Worm (Caenorhabditis elegans) whole organism, L4 larva: Measurements from ENCODE around the gene mrt-2.

Experiments
- D1046.2 ChIP-seq: fragments of 200-800 bp; sonication (Bioruptor generic); IDR thresholded peaks from 2 replicates; pipeline ENCODE4 v1.3.6; 2022; ENCODE audit warnings: missing genetic modification characterization, missing compliant biosample characterization
- F10B5.3 ChIP-seq: sonication (generic microtip); optimal IDR thresholded peaks from 2 replicates; lab custom pipeline; 2016; ENCODE audit warnings: mild to moderate bottlenecking, missing genetic modification characterization, missing compliant biosample characterization
- F37D6.2 ChIP-seq: sonication (generic microtip); optimal IDR thresholded peaks from 2 replicates; lab custom pipeline; 2016; ENCODE audit warnings: mild to moderate bottlenecking, missing genetic modification characterization, missing compliant biosample characterization
- F49E8.2 ChIP-seq: sonication (generic microtip); optimal IDR thresholded peaks from 2 replicates; lab custom pipeline; 2016; ENCODE audit warnings: missing compliant biosample characterization, mild to moderate bottlenecking, missing genetic modification characterization, borderline replicate concordance
- T26A8.4 ChIP-seq: fragments of 200-800 bp; sonication (Bioruptor generic); IDR thresholded peaks from 2 replicates; pipeline ENCODE4 v1.3.6; 2022; ENCODE audit warnings: missing genetic modification characterization, missing compliant biosample characterization
- ZK546.5 ChIP-seq, 2 experiments: sonication (generic microtip); optimal IDR thresholded peaks; 2 replicates each; lab custom pipeline; 2017; ENCODE audit warnings: missing biosample characterization in 2 of 2, missing genetic modification characterization in 2 of 2
- ama-1 ChIP-seq: fragments of 150-350 bp; optimal IDR thresholded peaks from 2 replicates; lab custom pipeline; 2014; ENCODE audit warnings: inconsistent platforms, mixed read lengths
- ceh-32 ChIP-seq: sonication (generic microtip); optimal IDR thresholded peaks from 2 replicates; lab custom pipeline; 2016; ENCODE audit warnings: mild to moderate bottlenecking, missing genetic modification characterization, missing compliant biosample characterization; ENCODE audit not compliant: poor library complexity
- ceh-62 ChIP-seq: sonication (generic microtip); optimal IDR thresholded peaks from 2 replicates; lab custom pipeline; 2017; ENCODE audit warnings: missing biosample characterization, missing genetic modification characterization
- ces-1 ChIP-seq: fragments of 150-350 bp; sonication (generic microtip); optimal IDR thresholded peaks from 4 replicates; lab custom pipeline; 2014; ENCODE audit warnings: missing biosample characterization, missing genetic modification reagents, missing genetic modification characterization
- cey-2 ChIP-seq: sonication (generic microtip); optimal IDR thresholded peaks from 3 replicates; lab custom pipeline; 2017; ENCODE audit warnings: missing genetic modification characterization, mild to moderate bottlenecking, missing compliant biosample characterization, antibody characterized with exemption, borderline replicate concordance; ENCODE audit not compliant: insufficient read depth
- daf-16 ChIP-seq, 3 experiments: sonication (generic microtip); optimal IDR thresholded peaks; 2 replicates each; lab custom pipeline; 2016 to 2017; ENCODE audit warnings: missing genetic modification characterization in 3 of 3, missing genetic modification reagents in 3 of 3, mild to moderate bottlenecking in 2 of 3, missing compliant biosample characterization in 2 of 3, missing biosample characterization in 1 of 3, moderate library complexity in 1 of 3
- daf-19 ChIP-seq: fragments of 200-800 bp; sonication (Bioruptor generic); conservative IDR thresholded peaks from 2 replicates; pipeline ENCODE4 v1.3.6; 2022; ENCODE audit warnings: missing genetic modification characterization, missing compliant biosample characterization
- dpl-1 ChIP-seq: fragments of 150-350 bp; optimal IDR thresholded peaks from 2 replicates; lab custom pipeline; 2014; ENCODE audit warnings: missing biosample characterization, missing genetic modification reagents, missing genetic modification characterization
- dve-1 ChIP-seq: sonication (generic microtip); optimal IDR thresholded peaks from 2 replicates; lab custom pipeline; 2017; ENCODE audit warnings: antibody characterized with exemption, mild to moderate bottlenecking, missing genetic modification characterization, missing compliant biosample characterization; ENCODE audit not compliant: insufficient read depth
- fkh-10 ChIP-seq: fragments of 150-350 bp; optimal IDR thresholded peaks from 2 replicates; lab custom pipeline; 2014; ENCODE audit warnings: missing biosample characterization, missing genetic modification reagents, missing genetic modification characterization
- fos-1 ChIP-seq: fragments of 150-350 bp; optimal IDR thresholded peaks from 2 replicates; lab custom pipeline; 2014; ENCODE audit warnings: missing biosample characterization, missing genetic modification characterization
- hlh-30 ChIP-seq: sonication (generic microtip); optimal IDR thresholded peaks from 2 replicates; lab custom pipeline; 2017; ENCODE audit warnings: antibody characterized with exemption, mild to moderate bottlenecking, missing genetic modification characterization, missing compliant biosample characterization; ENCODE audit not compliant: insufficient read depth
- hmg-1.1 ChIP-seq: fragments of 200-800 bp; sonication (Bioruptor generic); IDR thresholded peaks from 2 replicates; pipeline ENCODE4 v1.3.6; 2022; ENCODE audit warnings: missing genetic modification reagents, missing genetic modification characterization, missing compliant biosample characterization
- lim-7 ChIP-seq: fragments of 200-800 bp; sonication (Bioruptor generic); IDR thresholded peaks from 2 replicates; pipeline ENCODE4 v1.3.6; 2022; ENCODE audit warnings: missing genetic modification characterization, missing compliant biosample characterization
- lin-1 ChIP-seq: fragments of 200-800 bp; sonication (Bioruptor generic); IDR thresholded peaks from 2 replicates; pipeline ENCODE4 v1.3.6; 2022; ENCODE audit warnings: missing genetic modification reagents, missing genetic modification characterization, missing compliant biosample characterization
- lin-13 ChIP-seq: fragments of 150-350 bp; optimal IDR thresholded peaks from 2 replicates; lab custom pipeline; 2014; ENCODE audit warnings: missing biosample characterization, missing genetic modification reagents, missing genetic modification characterization
- lin-38 ChIP-seq: fragments of 200-800 bp; sonication (Bioruptor generic); IDR thresholded peaks from 2 replicates; pipeline ENCODE4 v1.3.6; 2022; ENCODE audit warnings: missing genetic modification reagents, missing genetic modification characterization, missing compliant biosample characterization
- lir-3 ChIP-seq: sonication (generic microtip); optimal IDR thresholded peaks from 2 replicates; lab custom pipeline; 2016; ENCODE audit warnings: mild to moderate bottlenecking, missing genetic modification characterization, missing compliant biosample characterization
- lsy-2 ChIP-seq, 2 experiments: fragments of 150-350 bp in 1 of 2; sonication (generic microtip) in 1 of 2; optimal IDR thresholded peaks; 2 replicates each; lab custom pipeline; 2014 to 2017; ENCODE audit warnings: missing biosample characterization in 2 of 2, missing genetic modification characterization in 2 of 2
- madf-9 ChIP-seq: fragments of 200-800 bp; sonication (Bioruptor generic); conservative IDR thresholded peaks from 2 replicates; pipeline ENCODE4 v1.3.6; 2022; ENCODE audit warnings: missing genetic modification reagents, missing genetic modification characterization, missing compliant biosample characterization
- mdl-1 ChIP-seq, 2 experiments: fragments of 150-350 bp in 1 of 2; sonication (generic microtip) in 1 of 2; optimal IDR thresholded peaks; 2 replicates each; lab custom pipeline; 2014 to 2017; ENCODE audit warnings: missing biosample characterization in 2 of 2, missing genetic modification characterization in 2 of 2
- mep-1 ChIP-seq: fragments of 150-350 bp; sonication (generic microtip); optimal IDR thresholded peaks from 3 replicates; lab custom pipeline; 2014; ENCODE audit warnings: missing biosample characterization, missing genetic modification characterization
- mes-2 ChIP-seq: sonication (generic microtip); optimal IDR thresholded peaks from 2 replicates; lab custom pipeline; 2016; ENCODE audit warnings: missing genotype, mild to moderate bottlenecking, missing genetic modification characterization, missing compliant biosample characterization; ENCODE audit not compliant: poor library complexity, severe bottlenecking
- nhr-10 ChIP-seq: fragments of 150-350 bp; optimal IDR thresholded peaks from 2 replicates; lab custom pipeline; 2014; ENCODE audit warnings: missing biosample characterization, missing genetic modification characterization
- nhr-102 ChIP-seq: sonication (generic microtip); optimal IDR thresholded peaks from 2 replicates; lab custom pipeline; 2016; ENCODE audit warnings: mild to moderate bottlenecking, missing genetic modification characterization, moderate library complexity, missing compliant biosample characterization
- nhr-111 ChIP-seq: fragments of 200-800 bp; sonication (Bioruptor generic); optimal IDR thresholded peaks from 2 replicates; lab custom pipeline; 2018; ENCODE audit warnings: mild to moderate bottlenecking, missing genetic modification characterization, missing compliant biosample characterization
- nhr-25 ChIP-seq: sonication (generic microtip); optimal IDR thresholded peaks from 2 replicates; lab custom pipeline; 2017; ENCODE audit warnings: missing genetic modification characterization, mild to moderate bottlenecking, missing compliant biosample characterization, antibody characterized with exemption, moderate library complexity, borderline replicate concordance; ENCODE audit not compliant: insufficient read depth
- nhr-28 ChIP-seq: fragments of 150-350 bp; optimal IDR thresholded peaks from 2 replicates; lab custom pipeline; 2014; ENCODE audit warnings: missing biosample characterization, missing genetic modification characterization
- nhr-42 ChIP-seq: fragments of 200-800 bp; sonication (Bioruptor generic); IDR thresholded peaks from 2 replicates; pipeline ENCODE4 v1.3.6; 2022; ENCODE audit warnings: missing genetic modification characterization, missing compliant biosample characterization
- nhr-6 ChIP-seq: fragments of 150-350 bp; optimal IDR thresholded peaks from 2 replicates; lab custom pipeline; 2014; ENCODE audit warnings: missing biosample characterization, missing genetic modification characterization
- nhr-77 ChIP-seq: fragments of 150-350 bp; optimal IDR thresholded peaks from 2 replicates; lab custom pipeline; 2014; ENCODE audit warnings: missing biosample characterization, missing genetic modification characterization
- pha-4 ChIP-seq, 2 experiments: fragments of 150-350 bp in 1 of 2; fragments of 200-800 bp in 1 of 2; sonication (Bioruptor generic) in 1 of 2; IDR thresholded peaks in 1 of 2; optimal IDR thresholded peaks in 1 of 2; 2 replicates each; pipeline versions ENCODE4 v1.3.6 to Lab custom; 2014 to 2022; ENCODE audit warnings: missing genetic modification characterization in 2 of 2, missing genetic modification reagents in 2 of 2, missing biosample characterization in 1 of 2, missing compliant biosample characterization in 1 of 2
- sdz-12 ChIP-seq: fragments of 200-800 bp; sonication (Bioruptor generic); optimal IDR thresholded peaks from 2 replicates; lab custom pipeline; 2018; ENCODE audit warnings: mild to moderate bottlenecking, missing genetic modification characterization, missing compliant biosample characterization
- spr-3 ChIP-seq: fragments of 200-800 bp; sonication (Bioruptor generic); optimal IDR thresholded peaks from 2 replicates; lab custom pipeline; 2018; ENCODE audit warnings: mild to moderate bottlenecking, missing genetic modification characterization, missing compliant biosample characterization
- tag-97 ChIP-seq: fragments of 200-800 bp; sonication (Bioruptor generic); IDR thresholded peaks from 2 replicates; pipeline ENCODE4 v1.3.6; 2022; ENCODE audit warnings: missing genetic modification characterization, missing compliant biosample characterization
- tra-1 ChIP-seq: fragments of 200-800 bp; sonication (Bioruptor generic); IDR thresholded peaks from 2 replicates; pipeline ENCODE4 v1.3.6; 2022; ENCODE audit warnings: missing genetic modification reagents, missing genetic modification characterization, missing compliant biosample characterization
- unc-62 ChIP-seq, 3 experiments: fragments of 150-350 bp in 1 of 3; sonication (generic microtip); optimal IDR thresholded peaks in 2 of 3; peaks in 1 of 3; 1 replicate in 1 of 3; 2 replicates in 2 of 3; lab custom pipeline; 2014 to 2017; ENCODE audit warnings: missing biosample characterization in 3 of 3, missing genetic modification characterization in 3 of 3, missing genetic modification reagents in 3 of 3, missing genotype in 1 of 3
- vab-7 ChIP-seq: fragments of 200-800 bp; sonication (Bioruptor generic); IDR thresholded peaks from 2 replicates; pipeline ENCODE4 v1.3.6; 2022; ENCODE audit warnings: missing genetic modification reagents, missing genetic modification characterization, missing compliant biosample characterization
- zfp-2 ChIP-seq: sonication (generic microtip); optimal IDR thresholded peaks from 2 replicates; lab custom pipeline; 2016; ENCODE audit warnings: mild to moderate bottlenecking, missing genetic modification characterization, missing compliant biosample characterization

mrt-2 gene

ce11 chrIII:11718548-11718947 lies 28.0 kb upstream of the mrt-2 start, which contains the start of gene Y41C4A.9:
Gene Y41C4A.9 (minus strand): TSS chrIII:11718645.
- TF ChIP-seq spr-3 (GFP tag; lab: Kevin White, UChicago) (no peak), ama-1 (lab: Kevin White, UChicago) (peak; percentile 4), daf-16 (GFP tag; optimal IDR thresholded peaks at IDR 0.05; lab: Kevin White, UChicago) (no peak), daf-16 (tag; optimal IDR thresholded peaks at IDR 0.05; lab: Kevin White, UChicago) (peak; percentile 11), D1046.2 (no peak), mes-2 (tag; lab: Kevin White, UChicago) (peak; percentile 57), lin-38 (GFP tag; lab: Robert Waterston, UW) (peak; percentile 68)

DNA sequence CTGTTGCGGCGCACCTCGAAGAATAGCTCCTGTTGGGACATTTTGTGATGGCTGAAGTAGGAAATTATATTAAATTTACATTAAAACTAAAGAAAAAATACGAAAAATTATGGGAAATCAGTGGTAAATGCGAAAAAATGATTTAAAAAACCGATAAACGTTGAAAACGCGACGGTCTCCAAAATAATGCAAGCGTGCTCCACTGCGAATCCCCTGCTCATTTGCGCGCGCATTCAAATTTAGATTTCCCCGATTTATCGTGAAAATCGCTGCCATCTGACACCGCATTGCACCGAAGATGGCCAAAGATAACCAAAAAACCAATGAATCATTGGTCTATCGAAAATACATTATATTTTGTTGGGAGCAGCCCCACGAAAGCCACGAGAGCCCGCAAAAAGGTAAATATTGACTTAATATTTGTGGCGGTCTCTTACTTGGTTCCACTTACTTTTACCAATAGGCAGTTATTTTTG lies 27.1 kb upstream of the mrt-2 start, which contains the start of the genes elb-1 and Y41C4A.11:
Gene elb-1, minus strand, starts transcription at position 51 of the 476 bp plus-strand sequence.
Gene Y41C4A.11, plus strand, starts transcription at position 461 of the 476 bp plus-strand sequence.
- TF ChIP-seq mdl-1 (tag; optimal IDR thresholded peaks at IDR 0.05; lab: Kevin White, UChicago) (peak in 1 of 2 experiments; percentile 8), nhr-28 (peak; percentile 43), lin-1 (GFP tag; lab: Robert Waterston, UW) (no peak), dve-1 (tag; lab: Kevin White, UChicago) (peak; percentile 36), zfp-2 (tag; lab: Kevin White, UChicago) (no peak), nhr-111 (GFP tag; lab: Kevin White, UChicago) (no peak), nhr-42 (GFP tag; lab: Robert Waterston, UW) (no peak), nhr-10 (tag; lab: Kevin White, UChicago) (no peak), ceh-62 (no peak), daf-19 (GFP tag; lab: Robert Waterston, UW) (no peak), lin-13 (peak; percentile 34), unc-62 (GFP tag; optimal IDR thresholded peaks at IDR 0.05 in 1 of 2; lab: Kevin White, UChicago) (no peak), unc-62 (tag; optimal IDR thresholded peaks at IDR 0.05; lab: Kevin White, UChicago) (no peak), F10B5.3 (no peak), tra-1 (GFP tag; lab: Robert Waterston, UW) (no peak), madf-9 (GFP tag; lab: Robert Waterston, UW) (0 out of 2 replicates have a peak, but pooled peaks have one; percentile 13), dpl-1 (peak; percentile 96), F49E8.2 (tag; lab: Kevin White, UChicago) (no peak), vab-7 (GFP tag; lab: Robert Waterston, UW) (no peak), daf-16 (GFP tag; optimal IDR thresholded peaks at IDR 0.05; lab: Kevin White, UChicago) (no peak), daf-16 (tag; optimal IDR thresholded peaks at IDR 0.05; lab: Kevin White, UChicago) (peak; percentile 3), hmg-1.1 (GFP tag; lab: Robert Waterston, UW) (peak; percentile 59; the same call in 1 of the 2 replicates), lim-7 (GFP tag; lab: Robert Waterston, UW) (no peak), T26A8.4 (GFP tag; lab: Robert Waterston, UW) (no peak), mep-1 (peak; percentile 47), ceh-32 (tag; lab: Kevin White, UChicago) (no peak), F37D6.2 (tag; lab: Kevin White, UChicago) (no peak), fos-1 (tag; lab: Kevin White, UChicago) (no peak), mes-2 (tag; lab: Kevin White, UChicago) (peak; percentile 69), hlh-30 (peak; percentile 69), lsy-2 (tag; optimal IDR thresholded peaks at IDR 0.05; lab: Kevin White, UChicago) (peak in 1 of 2 experiments; percentile 72), nhr-102 (tag; lab: Kevin White, UChicago) (peak; percentile 50), nhr-77 (tag; lab: Kevin White, UChicago) (peak; percentile 31), lin-38 (GFP tag; lab: Robert Waterston, UW) (peak; percentile 97), sdz-12 (GFP tag; lab: Kevin White, UChicago) (no peak), fkh-10 (GFP tag; lab: Kevin White, UChicago) (peak; percentile 5), lir-3 (tag; lab: Kevin White, UChicago) (no peak), ZK546.5 (tag; optimal IDR thresholded peaks at IDR 0.05; lab: Kevin White, UChicago) (no peak), nhr-6 (tag; lab: Kevin White, UChicago) (peak; percentile 29), ces-1 (no peak), tag-97 (GFP tag; lab: Robert Waterston, UW) (no peak), nhr-25 (tag; lab: Kevin White, UChicago) (no peak), pha-4 (GFP tag; IDR thresholded peaks at IDR 0.05; lab: Robert Waterston, UW) (no peak), pha-4 (tag; optimal IDR thresholded peaks at IDR 0.05; lab: Kevin White, UChicago) (peak; percentile 88), cey-2 (tag; lab: Kevin White, UChicago) (no peak)
